Worm (Caenorhabditis elegans) whole organism, L4 larva: ENCODE measurements around the gene C16D9.1.

Experiments
- Y75B8A.6 ChIP-seq: fragments of 200-800 bp; sonication (Bioruptor generic); IDR thresholded peaks from 2 replicates; pipeline ENCODE4 v1.3.6; 2022; ENCODE audit warnings: missing genetic modification reagents, missing genetic modification characterization, missing compliant biosample characterization
- hlh-11 ChIP-seq: fragments of 200-800 bp; sonication (Bioruptor generic); optimal IDR thresholded peaks from 2 replicates; lab custom pipeline; 2018; ENCODE audit warnings: mild to moderate bottlenecking, missing genetic modification characterization, missing compliant biosample characterization
- lin-39 ChIP-seq: fragments of 150-350 bp; optimal IDR thresholded peaks from 2 replicates; lab custom pipeline; 2014; ENCODE audit warnings: missing biosample characterization, missing genetic modification reagents, missing genetic modification characterization
- unc-39 ChIP-seq: sonication (generic microtip); optimal IDR thresholded peaks from 2 replicates; lab custom pipeline; 2017; ENCODE audit warnings: missing biosample characterization, missing genetic modification characterization

ce11 chrV:8252532-8252931, 6.6 kb upstream of the C16D9.1 start:
- TF ChIP-seq hlh-11 (tag; lab: Kevin White, UChicago) = no peak
- no peak for TF ChIP-seq Y75B8A.6 (GFP tag; lab: Robert Waterston, UW)
- TF ChIP-seq lin-39 (tag; lab: Kevin White, UChicago) = no peak
- no peak for TF ChIP-seq unc-39
